Worm (Caenorhabditis elegans): ENCODE measurements around the gene F56F11.2.

The F56F11.2 gene

ce11 chrIII:2899705-2900104 is 17.6 kb downstream of the F56F11.2 start:
- TF ChIP-seq sdc-2 (tag; optimal IDR thresholded peaks at IDR 0.05), result peak; percentile 16
- no peak for TF ChIP-seq pax-1 (tag; optimal IDR thresholded peaks at IDR 0.05)

- no peak for TF ChIP-seq hlh-30 (tag; optimal IDR thresholded peaks at IDR 0.05; ENCODE audit: insufficient read depth)
- peak; percentile 8 for TF ChIP-seq unc-55 (GFP tag; optimal IDR thresholded peaks at IDR 0.05)
- TF ChIP-seq pqm-1 (tag; optimal IDR thresholded peaks at IDR 0.05), result no peak
- TF ChIP-seq unc-3 (GFP tag; conservative IDR thresholded peaks at IDR 0.05), result no peak
- TF ChIP-seq unc-3 (tag; optimal IDR thresholded peaks at IDR 0.05), result no peak
Observed at ce11 chrIII:2901117-2901516, 19.0 kb downstream of the F56F11.2 start, which contains the start of gene idpa-1. TSS of gene idpa-1 (minus strand) at chrIII:2901217.

- TF ChIP-seq sdc-2 (tag; optimal IDR thresholded peaks at IDR 0.05), result no peak
- no peak for TF ChIP-seq pat-9 (tag; optimal IDR thresholded peaks at IDR 0.05)
- no peak for TF ChIP-seq ref-2 (tag; optimal IDR thresholded peaks at IDR 0.05)
- no peak for TF ChIP-seq ztf-16 (tag; optimal IDR thresholded peaks at IDR 0.05)
- no peak for TF ChIP-seq zip-5 (tag; optimal IDR thresholded peaks at IDR 0.05)
- no peak for TF ChIP-seq ceh-2 (tag; optimal IDR thresholded peaks at IDR 0.05)
- TF ChIP-seq nhr-232 (tag; optimal IDR thresholded peaks at IDR 0.05), result no peak
- TF ChIP-seq syd-9 (tag; optimal IDR thresholded peaks at IDR 0.05), result no peak
- no peak for TF ChIP-seq lin-11 (tag; optimal IDR thresholded peaks at IDR 0.05)
- TF ChIP-seq ets-4 (tag; optimal IDR thresholded peaks at IDR 0.05), result no peak
- no peak for TF ChIP-seq elt-2 (tag; optimal IDR thresholded peaks at IDR 0.05)
- TF ChIP-seq pax-1 (tag; optimal IDR thresholded peaks at IDR 0.05), result no peak
- no peak for TF ChIP-seq fkh-10 (GFP tag; optimal IDR thresholded peaks at IDR 0.05)
- TF ChIP-seq ttx-3 (tag; optimal IDR thresholded peaks at IDR 0.05), result no peak
- no peak for TF ChIP-seq che-1 (tag; optimal IDR thresholded peaks at IDR 0.05)
- TF ChIP-seq ceh-18 (tag; optimal IDR thresholded peaks at IDR 0.05), result no peak
Observed at ce11 chrIII:2904164-2904563, 22.1 kb downstream of the F56F11.2 start.

- TF ChIP-seq unc-42 (tag; optimal IDR thresholded peaks at IDR 0.05) (peak; percentile 60), ceh-45 (GFP tag; IDR thresholded peaks at IDR 0.05) (no peak), C38D4.7 (GFP tag; optimal IDR thresholded peaks at IDR 0.05) (no peak), pha-2 (tag; optimal IDR thresholded peaks at IDR 0.05) (no peak), C08G9.2 (tag; optimal IDR thresholded peaks at IDR 0.05) (no peak), odd-2 (tag; optimal IDR thresholded peaks at IDR 0.05) (no peak)
Observed at ce11 chrIII:2907819-2908218, 25.7 kb downstream of the F56F11.2 start.

- TF ChIP-seq unc-55 (GFP tag; optimal IDR thresholded peaks at IDR 0.05) (peak; percentile 53), K02D7.2 (tag; optimal IDR thresholded peaks at IDR 0.05) (no peak), F13H6.1 (tag; optimal IDR thresholded peaks at IDR 0.05) (no peak)
Observed at ce11 chrIII:2908859-2909258, 26.8 kb downstream of the F56F11.2 start.

- no peak for TF ChIP-seq eyg-1 (tag; optimal IDR thresholded peaks at IDR 0.05)
- TF ChIP-seq syd-9 (tag; optimal IDR thresholded peaks at IDR 0.05), result no peak
- no peak for TF ChIP-seq ahr-1 (tag; optimal IDR thresholded peaks at IDR 0.05)
Observed at ce11 chrIII:2910606-2911005, 28.5 kb downstream of the F56F11.2 start, which contains the start of gene cdh-1. TSS of gene cdh-1 (plus strand) at chrIII:2910906.

ce11 chrIII:2912916-2913315 is 30.8 kb downstream of the F56F11.2 start:
- TF ChIP-seq ref-2 (tag; optimal IDR thresholded peaks at IDR 0.05), result no peak
- no peak for TF ChIP-seq hlh-15 (tag; optimal IDR thresholded peaks at IDR 0.05)
- no peak for TF ChIP-seq elt-2 (tag; optimal IDR thresholded peaks at IDR 0.05)
- no peak for TF ChIP-seq hlh-6 (tag; optimal IDR thresholded peaks at IDR 0.05)
- no peak for TF ChIP-seq K09A11.1 (tag; optimal IDR thresholded peaks at IDR 0.05; ENCODE audit: insufficient read depth)
- TF ChIP-seq mec-3 (tag; optimal IDR thresholded peaks at IDR 0.05; ENCODE audit: borderline replicate concordance), result no peak
- no peak for TF ChIP-seq ceh-9 (tag; optimal IDR thresholded peaks at IDR 0.05)
- no peak for TF ChIP-seq hlh-8 (tag; optimal IDR thresholded peaks at IDR 0.05)
